Worm (Caenorhabditis elegans) whole organism, L2 larva: Measurements from ENCODE around the gene Y38E10A.28.

ENCODE experiments used
- ZK546.5 ChIP-seq: sonication (generic microtip); optimal IDR thresholded peaks from 2 replicates; lab custom pipeline; 2017; ENCODE audit warnings: missing biosample characterization, missing genetic modification characterization
- alr-1 ChIP-seq: fragments of 150-350 bp; optimal IDR thresholded peaks from 2 replicates; lab custom pipeline; 2014; ENCODE audit warnings: missing biosample characterization, missing genetic modification characterization
- egl-27 ChIP-seq: sonication (generic microtip); optimal IDR thresholded peaks from 3 replicates; lab custom pipeline; 2017; ENCODE audit warnings: missing biosample characterization, missing genetic modification reagents, missing genetic modification characterization
- lin-13 ChIP-seq: fragments of 150-350 bp; optimal IDR thresholded peaks from 2 replicates; lab custom pipeline; 2014; ENCODE audit warnings: missing biosample characterization, missing genetic modification reagents, missing genetic modification characterization
- nhr-10 ChIP-seq: sonication (generic microtip); optimal IDR thresholded peaks from 2 replicates; lab custom pipeline; 2017; ENCODE audit warnings: missing biosample characterization, missing genetic modification characterization
- snpc-4 ChIP-seq: fragments of 150-350 bp; optimal IDR thresholded peaks from 2 replicates; lab custom pipeline; 2014; ENCODE audit warnings: missing biosample characterization, missing genetic modification characterization
- zag-1 ChIP-seq: fragments of 150-350 bp; optimal IDR thresholded peaks from 2 replicates; lab custom pipeline; 2014; ENCODE audit warnings: missing biosample characterization, missing genetic modification characterization

DNA sequence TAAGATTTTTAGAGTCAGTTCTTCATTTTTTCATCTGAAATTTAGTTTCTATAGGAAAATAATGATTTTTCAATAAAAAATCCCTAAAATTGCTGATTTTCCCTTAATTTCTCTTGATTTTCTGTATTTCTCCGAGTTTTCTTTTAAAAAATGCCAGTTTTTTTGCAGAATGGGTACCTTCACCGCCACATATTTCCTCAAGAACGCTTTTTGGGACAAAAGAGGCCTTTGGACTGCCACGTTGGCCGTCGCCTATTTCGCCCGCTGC, 49.3 kb downstream of the Y38E10A.28 start, which contains the start of gene Y38E10A.24:
- TF ChIP-seq egl-27 (tag; lab: Kevin White, UChicago), result no peak
- no peak for TF ChIP-seq alr-1 (tag; lab: Kevin White, UChicago)
- no peak for TF ChIP-seq ZK546.5 (tag; lab: Kevin White, UChicago)
- TF ChIP-seq snpc-4, result no peak
- no peak for TF ChIP-seq lin-13
- TF ChIP-seq zag-1 (tag; lab: Kevin White, UChicago), result no peak
- no peak for TF ChIP-seq nhr-10 (tag; lab: Kevin White, UChicago)
